Worm (Caenorhabditis elegans) whole organism, L1 larva: ENCODE measurements around the gene enri-1.

Experiments used
- C16A3.4 ChIP-seq: fragments of 150-350 bp; optimal IDR thresholded peaks from 2 replicates; lab custom pipeline; 2014; ENCODE audit warnings: missing biosample characterization, missing genetic modification characterization
- C34B4.2 ChIP-seq: sonication (generic microtip); optimal IDR thresholded peaks from 2 replicates; lab custom pipeline; 2017; ENCODE audit warnings: mild to moderate bottlenecking, missing genetic modification characterization, missing compliant biosample characterization
- ceh-63 ChIP-seq: fragments of 200-800 bp; sonication (Bioruptor generic); optimal IDR thresholded peaks from 2 replicates; lab custom pipeline; 2018; ENCODE audit warnings: mild to moderate bottlenecking, missing genetic modification characterization, missing compliant biosample characterization
- ceh-88 ChIP-seq: fragments of 200-800 bp; sonication (Bioruptor generic); IDR thresholded peaks from 2 replicates; pipeline ENCODE4 v1.3.6; 2022; ENCODE audit warnings: missing genetic modification characterization, missing compliant biosample characterization
- ces-1 ChIP-seq: fragments of 150-350 bp; optimal IDR thresholded peaks from 2 replicates; lab custom pipeline; 2014; ENCODE audit warnings: missing biosample characterization, missing genetic modification reagents, missing genetic modification characterization
- dpl-1 ChIP-seq, 3 experiments: fragments of 150-350 bp in 2 of 3; sonication (generic microtip) in 1 of 3; optimal IDR thresholded peaks; 2 replicates each; lab custom pipeline; 2014 to 2017; ENCODE audit warnings: missing biosample characterization in 3 of 3, missing genetic modification characterization in 3 of 3, missing genetic modification reagents in 3 of 3
- efl-1 ChIP-seq, 4 experiments: fragments of 150-350 bp; optimal IDR thresholded peaks in 3 of 4; peaks in 1 of 4; 1 replicate in 1 of 4; 2 replicates in 3 of 4; lab custom pipeline; 2014; ENCODE audit warnings: missing biosample characterization in 2 of 4, missing genetic modification characterization in 2 of 4, missing genetic modification reagents in 2 of 4
- egl-27 ChIP-seq, 2 experiments: fragments of 150-350 bp in 1 of 2; sonication (generic microtip); optimal IDR thresholded peaks; 3 replicates each; lab custom pipeline; 2017 to 2018; ENCODE audit warnings: missing biosample characterization in 2 of 2, missing genetic modification characterization in 2 of 2, missing genetic modification reagents in 2 of 2
- elt-2 ChIP-seq: sonication (generic microtip); optimal IDR thresholded peaks from 2 replicates; lab custom pipeline; 2016; ENCODE audit warnings: missing genetic modification characterization, mild to moderate bottlenecking, inconsistent platforms, missing compliant biosample characterization, missing genetic modification reagents
- ets-5 ChIP-seq: fragments of 200-800 bp; sonication (Bioruptor generic); IDR thresholded peaks from 2 replicates; pipeline ENCODE4 v1.3.6; 2022; ENCODE audit warnings: missing genetic modification characterization, missing compliant biosample characterization
- hlh-4 ChIP-seq: sonication (generic microtip); optimal IDR thresholded peaks from 2 replicates; lab custom pipeline; 2016; ENCODE audit warnings: mild to moderate bottlenecking, missing genetic modification characterization, missing compliant biosample characterization
- lin-13 ChIP-seq: fragments of 150-350 bp; optimal IDR thresholded peaks from 2 replicates; lab custom pipeline; 2014; ENCODE audit warnings: missing biosample characterization, missing genetic modification reagents, missing genetic modification characterization
- lin-35 ChIP-seq, 2 experiments: fragments of 150-350 bp; optimal IDR thresholded peaks; 2 replicates each; lab custom pipeline; 2014; ENCODE audit warnings: missing biosample characterization in 2 of 2, missing genetic modification characterization in 2 of 2, missing genetic modification reagents in 2 of 2
- mdl-1 ChIP-seq, 2 experiments: fragments of 150-350 bp; optimal IDR thresholded peaks; 2 replicates each; lab custom pipeline; 2014 to 2017; ENCODE audit warnings: missing biosample characterization in 2 of 2, missing genetic modification characterization in 2 of 2, inconsistent platforms in 1 of 2
- nhr-12 ChIP-seq: sonication (generic microtip); optimal IDR thresholded peaks from 2 replicates; lab custom pipeline; 2017; ENCODE audit warnings: missing biosample characterization, missing genetic modification characterization
- nhr-19 ChIP-seq: fragments of 200-800 bp; sonication (Bioruptor generic); conservative IDR thresholded peaks from 2 replicates; pipeline ENCODE4 v1.3.6; 2022; ENCODE audit warnings: missing genetic modification characterization, missing compliant biosample characterization
- nhr-20 ChIP-seq: sonication (generic microtip); optimal IDR thresholded peaks from 2 replicates; lab custom pipeline; 2016; ENCODE audit warnings: mild to moderate bottlenecking, missing genetic modification characterization, missing compliant biosample characterization
- nhr-71 ChIP-seq: sonication (generic microtip); optimal IDR thresholded peaks from 2 replicates; lab custom pipeline; 2016; ENCODE audit warnings: mild to moderate bottlenecking, missing genetic modification characterization, moderate library complexity, missing compliant biosample characterization
- pax-3 ChIP-seq: fragments of 200-800 bp; sonication (Bioruptor generic); optimal IDR thresholded peaks from 2 replicates; lab custom pipeline; 2018; ENCODE audit warnings: mild to moderate bottlenecking, missing genetic modification characterization, moderate library complexity, missing compliant biosample characterization
- pqm-1 ChIP-seq: sonication (generic microtip); optimal IDR thresholded peaks from 3 replicates; lab custom pipeline; 2017; ENCODE audit warnings: missing biosample characterization, missing genetic modification characterization
- skn-1 ChIP-seq: fragments of 150-350 bp; optimal IDR thresholded peaks from 2 replicates; lab custom pipeline; 2014; ENCODE audit warnings: missing biosample characterization, missing genetic modification characterization
- snpc-4 ChIP-seq: fragments of 150-350 bp; optimal IDR thresholded peaks from 2 replicates; lab custom pipeline; 2014; ENCODE audit warnings: missing biosample characterization, missing genetic modification characterization
- swsn-7 ChIP-seq: sonication (generic microtip); optimal IDR thresholded peaks from 2 replicates; lab custom pipeline; 2016; ENCODE audit warnings: missing genetic modification characterization, missing compliant biosample characterization
- tlp-1 ChIP-seq: fragments of 150-350 bp; optimal IDR thresholded peaks from 2 replicates; lab custom pipeline; 2014; ENCODE audit warnings: missing biosample characterization, missing genetic modification characterization
- xbp-1 ChIP-seq: sonication (generic microtip); optimal IDR thresholded peaks from 2 replicates; lab custom pipeline; 2016; ENCODE audit warnings: missing genetic modification characterization, missing compliant biosample characterization
- zag-1 ChIP-seq: fragments of 150-350 bp; optimal IDR thresholded peaks from 2 replicates; lab custom pipeline; 2014; ENCODE audit warnings: missing biosample characterization, missing genetic modification characterization
- zip-4 ChIP-seq: fragments of 200-800 bp; sonication (Bioruptor generic); optimal IDR thresholded peaks from 2 replicates; lab custom pipeline; 2018; ENCODE audit warnings: mild to moderate bottlenecking, missing genetic modification characterization, moderate library complexity, missing compliant biosample characterization
- ztf-4 ChIP-seq: fragments of 150-350 bp; optimal IDR thresholded peaks from 2 replicates; lab custom pipeline; 2014; ENCODE audit warnings: missing biosample characterization, missing genetic modification characterization

enri-1 gene

DNA sequence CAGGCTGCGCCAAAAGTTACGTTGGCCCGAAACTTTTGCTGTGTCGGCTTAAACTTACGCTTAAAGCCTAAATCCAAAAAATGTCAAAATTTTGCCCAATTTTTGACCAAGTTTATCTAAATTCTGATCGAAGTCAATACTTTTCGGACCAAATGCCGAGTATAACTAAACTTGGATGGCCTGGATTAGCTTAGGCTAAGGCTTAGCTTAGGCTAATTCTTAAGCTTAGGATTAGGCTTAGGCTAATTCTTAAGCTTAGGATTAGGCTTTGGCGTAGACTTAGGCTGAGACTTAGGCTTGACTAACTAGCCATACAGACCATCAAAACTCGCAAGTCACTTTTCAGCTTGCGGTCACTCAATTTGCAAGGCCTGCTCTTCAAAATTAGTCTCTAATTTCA is 5.2 kb downstream of the enri-1 start:
- no peak for TF ChIP-seq pqm-1 (tag; lab: Kevin White, UChicago)

DNA sequence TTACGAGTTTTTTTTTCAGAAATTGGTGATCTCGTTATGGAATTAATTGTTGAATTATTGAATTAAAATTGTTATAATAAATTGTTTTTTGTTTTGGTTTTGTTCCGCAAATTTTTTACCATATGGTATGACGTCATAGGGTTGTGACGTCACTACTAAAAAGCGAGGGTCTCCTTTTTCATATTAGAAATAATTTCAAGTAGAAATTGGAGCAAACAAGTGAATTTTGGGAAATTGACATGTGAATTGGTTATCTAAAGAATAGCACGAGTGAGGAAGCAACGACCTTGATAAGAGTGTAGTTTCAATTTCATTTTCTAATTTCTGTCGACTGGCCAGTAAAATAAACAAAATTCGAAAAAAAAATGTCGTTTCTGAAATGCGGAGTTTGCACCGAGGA is 5.8 kb downstream of the enri-1 start, which contains the start of gene F43C11.7:
TSS of gene F43C11.7 (plus strand) at position 326 of the 400 bp plus-strand sequence.
- TF ChIP-seq nhr-71 (tag; lab: Kevin White, UChicago) (peak; percentile 9), efl-1 (optimal IDR thresholded peaks at IDR 0.05; lab: Kevin White, UChicago) (no peak), efl-1 (GFP tag; optimal IDR thresholded peaks at IDR 0.05 in 1 of 2; lab: Kevin White, UChicago) (peak in 1 of 2 experiments; percentile 71), lin-35 (GFP tag; optimal IDR thresholded peaks at IDR 0.05; lab: Kevin White, UChicago) (peak in 1 of 2 experiments; percentile 20), elt-2 (peak; percentile 73), nhr-19 (GFP tag; lab: Robert Waterston, UW) (no peak), ceh-63 (GFP tag; lab: Kevin White, UChicago) (no peak), nhr-20 (tag; lab: Kevin White, UChicago) (peak; percentile 30)
- TF ChIP-seq, all 84 proteins: peak for 5

- no peak for TF ChIP-seq zip-4
- no peak for TF ChIP-seq pax-3
- no peak for TF ChIP-seq ztf-4 (tag; lab: Kevin White, UChicago)
- TF ChIP-seq xbp-1 (tag; lab: Kevin White, UChicago), result no peak
- no peak for TF ChIP-seq ets-5
- TF ChIP-seq skn-1 (tag; lab: Kevin White, UChicago), result no peak
- TF ChIP-seq ceh-63 (GFP tag; lab: Kevin White, UChicago), result no peak
These were observed 9.2 kb downstream of the enri-1 start, which contains the start of gene F43C11.8 for ce11 chrII:2332220-2332619. F43C11.8 (plus strand) TSS chrII:2332520.

DNA sequence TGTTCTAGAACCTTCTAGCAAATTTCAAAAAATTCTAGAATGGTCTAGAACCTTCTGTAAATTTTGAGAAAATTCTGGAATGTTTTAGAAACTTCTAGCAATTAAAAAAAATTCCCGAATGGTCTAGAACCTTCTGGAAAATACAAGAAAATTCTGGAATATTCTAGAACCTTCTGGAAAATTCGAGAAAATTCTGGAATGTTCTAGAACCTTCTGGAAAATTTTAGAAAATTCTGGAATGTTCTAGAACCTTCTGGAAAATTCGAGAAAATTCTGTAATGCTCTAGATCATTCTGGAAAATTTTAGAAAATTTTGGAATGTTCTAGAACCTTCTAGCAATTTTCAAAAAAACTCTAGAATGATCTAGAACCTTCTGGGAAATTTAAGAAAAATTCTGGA is 11.0 kb downstream of the enri-1 start:
- no peak for TF ChIP-seq lin-13 (GFP tag; lab: Kevin White, UChicago)
- TF ChIP-seq nhr-71 (tag; lab: Kevin White, UChicago), result no peak
- TF ChIP-seq ceh-88 (GFP tag; lab: Robert Waterston, UW), result no peak
- no peak for TF ChIP-seq snpc-4
- no peak for TF ChIP-seq nhr-12 (tag; lab: Kevin White, UChicago)
- TF ChIP-seq pqm-1 (tag; lab: Kevin White, UChicago), result no peak
- TF ChIP-seq nhr-19 (GFP tag; lab: Robert Waterston, UW), result no peak
- TF ChIP-seq egl-27 (tag; optimal IDR thresholded peaks at IDR 0.05; lab: Kevin White, UChicago), result no peak
- no peak for TF ChIP-seq ces-1 (GFP tag; lab: Kevin White, UChicago)
- no peak for TF ChIP-seq zag-1 (tag; lab: Kevin White, UChicago)
- no peak for TF ChIP-seq skn-1 (tag; lab: Kevin White, UChicago)

DNA sequence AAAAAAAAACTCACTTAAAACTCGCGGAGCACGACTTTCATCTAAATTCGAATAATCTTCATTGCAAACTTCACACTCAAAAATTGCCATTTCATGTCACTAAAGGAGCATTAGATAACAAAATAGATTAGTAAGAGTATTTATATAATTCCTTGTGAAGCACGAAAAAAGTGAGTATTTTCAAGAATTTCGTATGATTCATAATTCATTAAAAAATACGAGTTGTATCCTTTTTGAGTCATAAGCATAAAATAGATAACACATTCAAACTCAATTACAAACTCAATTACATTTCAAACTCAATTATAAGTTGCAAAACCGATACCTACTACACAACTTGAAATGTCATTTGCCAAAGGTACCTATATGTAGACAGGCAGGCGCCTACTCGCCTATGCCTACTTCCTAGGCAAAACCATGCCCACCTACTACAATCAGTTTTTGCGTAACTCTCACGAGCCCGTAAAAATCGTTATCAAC is 12.4 kb downstream of the enri-1 start, which contains the start of the genes ZK1240.8 and ZK1240.1:
TSS of gene ZK1240.8 (minus strand) at position 101 of the 480 bp plus-strand sequence.
TSS of gene ZK1240.1 (plus strand) at position 430 of the 480 bp plus-strand sequence.
- no peak for TF ChIP-seq hlh-4
- no peak for TF ChIP-seq swsn-7
- no peak for TF ChIP-seq C34B4.2
- no peak for TF ChIP-seq C16A3.4 (tag; lab: Kevin White, UChicago)
- peak; percentile 5 for TF ChIP-seq elt-2

ce11 chrII:2324956-2325355 is 16.5 kb downstream of the enri-1 start, which contains the start of gene ZK1240.11:
ZK1240.11 (plus strand) TSS chrII:2325256.
- TF ChIP-seq efl-1 (optimal IDR thresholded peaks at IDR 0.05; lab: Kevin White, UChicago), result no peak
- peak in 1 of 2 experiments; percentile 25 for TF ChIP-seq efl-1 (GFP tag; optimal IDR thresholded peaks at IDR 0.05 in 1 of 2; lab: Kevin White, UChicago)
- TF ChIP-seq mdl-1 (tag; optimal IDR thresholded peaks at IDR 0.05; lab: Kevin White, UChicago), result no peak

- TF ChIP-seq elt-2 (peak; percentile 74), dpl-1 (GFP tag; optimal IDR thresholded peaks at IDR 0.05; lab: Kevin White, UChicago) (no peak), pqm-1 (tag; lab: Kevin White, UChicago) (peak; percentile 49), tlp-1 (no peak)
These were observed 18.4 kb downstream of the enri-1 start, which contains the start of the genes ZK1240.6 and ZK1240.2 for ce11 chrII:2322857-2323518. ZK1240.6 (minus strand) TSS chrII:2322907. ZK1240.2 (plus strand) TSS chrII:2323376.
